Worm (Caenorhabditis elegans) whole organism, L4 larva: ENCODE data around the gene C25H3.10.

Experiments used
- F44E2.7 ChIP-seq: fragments of 200-800 bp; sonication (Bioruptor generic); IDR thresholded peaks from 2 replicates; pipeline ENCODE4 v2.1.2; 2022; ENCODE audit warnings: missing genetic modification characterization, missing compliant biosample characterization
- T20F7.1 ChIP-seq: fragments of 200-800 bp; sonication (Bioruptor generic); optimal IDR thresholded peaks from 2 replicates; lab custom pipeline; 2018; ENCODE audit warnings: mild to moderate bottlenecking, missing genetic modification characterization, missing compliant biosample characterization
- ama-1 ChIP-seq: fragments of 150-350 bp; optimal IDR thresholded peaks from 2 replicates; lab custom pipeline; 2014; ENCODE audit warnings: inconsistent platforms, mixed read lengths
- ces-1 ChIP-seq: fragments of 150-350 bp; sonication (generic microtip); optimal IDR thresholded peaks from 4 replicates; lab custom pipeline; 2014; ENCODE audit warnings: missing biosample characterization, missing genetic modification reagents, missing genetic modification characterization
- fos-1 ChIP-seq: fragments of 150-350 bp; optimal IDR thresholded peaks from 2 replicates; lab custom pipeline; 2014; ENCODE audit warnings: missing biosample characterization, missing genetic modification characterization
- hlh-30 ChIP-seq: sonication (generic microtip); optimal IDR thresholded peaks from 2 replicates; lab custom pipeline; 2017; ENCODE audit warnings: antibody characterized with exemption, mild to moderate bottlenecking, missing genetic modification characterization, missing compliant biosample characterization; ENCODE audit not compliant: insufficient read depth
- lin-13 ChIP-seq: fragments of 150-350 bp; optimal IDR thresholded peaks from 2 replicates; lab custom pipeline; 2014; ENCODE audit warnings: missing biosample characterization, missing genetic modification reagents, missing genetic modification characterization
- mdl-1 ChIP-seq, 2 experiments: fragments of 150-350 bp in 1 of 2; sonication (generic microtip) in 1 of 2; optimal IDR thresholded peaks; 2 replicates each; lab custom pipeline; 2014 to 2017; ENCODE audit warnings: missing biosample characterization in 2 of 2, missing genetic modification characterization in 2 of 2
- nhr-10 ChIP-seq: fragments of 150-350 bp; optimal IDR thresholded peaks from 2 replicates; lab custom pipeline; 2014; ENCODE audit warnings: missing biosample characterization, missing genetic modification characterization
- nhr-237 ChIP-seq: sonication (generic microtip); optimal IDR thresholded peaks from 2 replicates; lab custom pipeline; 2017; ENCODE audit warnings: missing biosample characterization, missing genetic modification characterization
- nhr-6 ChIP-seq: fragments of 150-350 bp; optimal IDR thresholded peaks from 2 replicates; lab custom pipeline; 2014; ENCODE audit warnings: missing biosample characterization, missing genetic modification characterization
- snpc-4 ChIP-seq: fragments of 150-350 bp; optimal IDR thresholded peaks from 2 replicates; lab custom pipeline; 2014; ENCODE audit warnings: missing biosample characterization, missing genetic modification characterization
- ztf-11 ChIP-seq: fragments of 150-350 bp; optimal IDR thresholded peaks from 2 replicates; lab custom pipeline; 2014; ENCODE audit warnings: missing biosample characterization, missing genetic modification characterization

DNA sequence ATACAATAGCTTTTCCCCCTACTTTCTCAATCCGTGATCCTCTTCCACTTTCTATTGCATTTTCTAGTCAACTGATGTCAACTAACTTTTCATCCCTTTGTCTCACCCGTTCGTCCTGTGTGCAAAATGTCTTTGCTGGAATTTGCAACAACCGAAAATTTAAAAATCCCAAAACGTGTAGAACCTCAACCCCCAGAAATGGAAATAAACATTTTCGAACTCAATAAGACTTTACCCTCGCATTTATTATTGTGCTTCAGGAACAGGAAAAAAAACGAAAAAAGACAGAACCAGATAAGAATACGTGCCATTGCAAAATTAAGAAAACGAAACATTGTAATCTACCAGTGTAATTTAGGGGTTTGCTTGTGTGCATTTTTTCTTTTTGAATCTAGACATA is 13.4 kb upstream of the C25H3.10 start:
- no peak for TF ChIP-seq fos-1 (tag; lab: Kevin White, UChicago)
- TF ChIP-seq T20F7.1 (GFP tag; lab: Kevin White, UChicago), result peak; percentile 30
- no peak for TF ChIP-seq ces-1 (GFP tag; lab: Kevin White, UChicago)
- no peak for TF ChIP-seq nhr-10 (tag; lab: Kevin White, UChicago)
- TF ChIP-seq hlh-30 (tag; lab: Kevin White, UChicago), result no peak
- TF ChIP-seq snpc-4 (tag; lab: Kevin White, UChicago), result no peak
- no peak for TF ChIP-seq lin-13 (GFP tag; lab: Kevin White, UChicago)
- no peak for TF ChIP-seq F44E2.7
- TF ChIP-seq ztf-11 (tag; lab: Kevin White, UChicago), result no peak
- TF ChIP-seq nhr-6 (tag; lab: Kevin White, UChicago), result no peak
- TF ChIP-seq ama-1 (lab: Kevin White, UChicago), result peak; percentile 81
- TF ChIP-seq nhr-237 (tag; lab: Kevin White, UChicago), result no peak
- TF ChIP-seq mdl-1 (tag; optimal IDR thresholded peaks at IDR 0.05; lab: Kevin White, UChicago), result no peak
